Worm (Caenorhabditis elegans): ENCODE results near the gene C27D6.11.
A peak's percentile ranks its signal among the peaks of the same experiment; 100 is the strongest.

Gene C27D6.11

ce11 chrII:5200987-5201582 lies 40.1 kb upstream of the C27D6.11 start:
- peak; percentile 13 for TF ChIP-seq mep-1 (tag; optimal IDR thresholded peaks at IDR 0.05)
- TF ChIP-seq unc-120 (tag; optimal IDR thresholded peaks at IDR 0.05; ENCODE audit: poor library complexity, severe bottlenecking) = peak; percentile 58
- peak; percentile 10 for TF ChIP-seq unc-62 (GFP tag; optimal IDR thresholded peaks at IDR 0.05)
- no peak for TF ChIP-seq blmp-1 (tag; optimal IDR thresholded peaks at IDR 0.05)

- TF ChIP-seq ztf-11 (tag; optimal IDR thresholded peaks at IDR 0.05) (no peak), unc-62 (GFP tag; optimal IDR thresholded peaks at IDR 0.05) (no peak), mep-1 (tag; optimal IDR thresholded peaks at IDR 0.05) (no peak), ces-1 (GFP tag; optimal IDR thresholded peaks at IDR 0.05) (no peak), ceh-43 (GFP tag; optimal IDR thresholded peaks at IDR 0.05) (no peak), ceh-39 (tag; optimal IDR thresholded peaks at IDR 0.05) (no peak), tbx-8 (GFP tag; optimal IDR thresholded peaks at IDR 0.05) (no peak), hlh-1 (tag; optimal IDR thresholded peaks at IDR 0.05) (no peak), unc-39 (tag; optimal IDR thresholded peaks at IDR 0.05) (no peak), nhr-28 (tag; optimal IDR thresholded peaks at IDR 0.05) (no peak), lin-13 (tag; optimal IDR thresholded peaks at IDR 0.05) (no peak)
These were observed 38.5 kb upstream of the C27D6.11 start, which contains the start of gene msp-50 for ce11 chrII:5199497-5199896. msp-50 (plus strand) TSS chrII:5199797.

ce11 chrII:5195504-5195903 lies 34.5 kb upstream of the C27D6.11 start, which contains the start of gene C34F11.5:
C34F11.5 (plus strand) TSS chrII:5195804.
- TF ChIP-seq nhr-12 (tag; optimal IDR thresholded peaks at IDR 0.05) = no peak
- no peak for TF ChIP-seq cnd-1 (tag; optimal IDR thresholded peaks at IDR 0.05)
- TF ChIP-seq lin-32 (GFP tag; optimal IDR thresholded peaks at IDR 0.05) = no peak
- no peak for TF ChIP-seq hlh-1 (tag; optimal IDR thresholded peaks at IDR 0.05)
- TF ChIP-seq tbx-8 (GFP tag; optimal IDR thresholded peaks at IDR 0.05) = no peak
- no peak for TF ChIP-seq ham-2 (GFP tag; optimal IDR thresholded peaks at IDR 0.05)
- TF ChIP-seq nhr-2 (tag; optimal IDR thresholded peaks at IDR 0.05) = no peak
- TF ChIP-seq mls-2 (tag; optimal IDR thresholded peaks at IDR 0.05) = no peak
- no peak for TF ChIP-seq ces-1 (GFP tag; optimal IDR thresholded peaks at IDR 0.05)
- TF ChIP-seq lsy-2 (tag; optimal IDR thresholded peaks at IDR 0.05) = no peak
- TF ChIP-seq elt-3 (tag; optimal IDR thresholded peaks at IDR 0.05) = no peak
- TF ChIP-seq nhr-76 (tag; optimal IDR thresholded peaks at IDR 0.05) = no peak
- no peak for TF ChIP-seq blmp-1 (tag; optimal IDR thresholded peaks at IDR 0.05)
- no peak for TF ChIP-seq pha-4 (tag; optimal IDR thresholded peaks at IDR 0.05)
- TF ChIP-seq mep-1 (tag; optimal IDR thresholded peaks at IDR 0.05) = no peak
- no peak for TF ChIP-seq snpc-4 (tag; optimal IDR thresholded peaks at IDR 0.05)
- no peak for TF ChIP-seq ztf-11 (tag; optimal IDR thresholded peaks at IDR 0.05)
- no peak for TF ChIP-seq nhr-28 (tag; optimal IDR thresholded peaks at IDR 0.05)
- TF ChIP-seq ceh-39 (tag; optimal IDR thresholded peaks at IDR 0.05) = no peak
- no peak for TF ChIP-seq mab-5 (tag; optimal IDR thresholded peaks at IDR 0.05)

- no peak for TF ChIP-seq mls-2 (tag; optimal IDR thresholded peaks at IDR 0.05)
- TF ChIP-seq nhr-28 (tag; optimal IDR thresholded peaks at IDR 0.05) = no peak
- TF ChIP-seq unc-39 (tag; optimal IDR thresholded peaks at IDR 0.05) = no peak
- no peak for TF ChIP-seq sem-2 (GFP tag; optimal IDR thresholded peaks at IDR 0.05)
- no peak for TF ChIP-seq blmp-1 (tag; optimal IDR thresholded peaks at IDR 0.05)
- TF ChIP-seq nhr-237 (tag; optimal IDR thresholded peaks at IDR 0.05) = no peak
- no peak for TF ChIP-seq elt-1 (tag; optimal IDR thresholded peaks at IDR 0.05; ENCODE audit: borderline replicate concordance, insufficient read depth)
- TF ChIP-seq nhr-2 (tag; optimal IDR thresholded peaks at IDR 0.05) = no peak
- TF ChIP-seq elt-3 (tag; optimal IDR thresholded peaks at IDR 0.05) = no peak
- TF ChIP-seq flh-1 (GFP tag; optimal IDR thresholded peaks at IDR 0.05) = no peak
- TF ChIP-seq ceh-43 (GFP tag; optimal IDR thresholded peaks at IDR 0.05) = no peak
- TF ChIP-seq mep-1 (tag; optimal IDR thresholded peaks at IDR 0.05) = no peak
- TF ChIP-seq nhr-12 (tag; optimal IDR thresholded peaks at IDR 0.05) = no peak
- TF ChIP-seq drap-1 (GFP tag; optimal IDR thresholded peaks at IDR 0.05) = no peak
- TF ChIP-seq sptf-1 (tag; optimal IDR thresholded peaks at IDR 0.05) = no peak
- TF ChIP-seq unc-62 (GFP tag; optimal IDR thresholded peaks at IDR 0.05) = no peak
- no peak for TF ChIP-seq ceh-39 (tag; optimal IDR thresholded peaks at IDR 0.05)
These were observed 33.1 kb upstream of the C27D6.11 start, which contains the start of gene msp-49 for ce11 chrII:5194066-5194465. msp-49 (plus strand) TSS chrII:5194366.

- TF ChIP-seq unc-39 (tag; optimal IDR thresholded peaks at IDR 0.05) = no peak
- TF ChIP-seq mep-1 (tag; optimal IDR thresholded peaks at IDR 0.05) = no peak
- TF ChIP-seq unc-120 (tag; optimal IDR thresholded peaks at IDR 0.05; ENCODE audit: poor library complexity, severe bottlenecking) = no peak
- TF ChIP-seq nhr-237 (tag; optimal IDR thresholded peaks at IDR 0.05) = no peak
- TF ChIP-seq blmp-1 (tag; optimal IDR thresholded peaks at IDR 0.05) = no peak
- TF ChIP-seq lin-13 (tag; optimal IDR thresholded peaks at IDR 0.05) = no peak
- no peak for TF ChIP-seq snpc-4 (tag; optimal IDR thresholded peaks at IDR 0.05)
- TF ChIP-seq bed-3 (GFP tag; optimal IDR thresholded peaks at IDR 0.05) = no peak
- TF ChIP-seq nhr-28 (tag; optimal IDR thresholded peaks at IDR 0.05) = no peak
- no peak for TF ChIP-seq ceh-83 (GFP tag; optimal IDR thresholded peaks at IDR 0.05)
- TF ChIP-seq mab-5 (tag; optimal IDR thresholded peaks at IDR 0.05) = no peak
- TF ChIP-seq tbx-8 (GFP tag; optimal IDR thresholded peaks at IDR 0.05) = no peak
- no peak for TF ChIP-seq M03D4.4 (tag; optimal IDR thresholded peaks at IDR 0.05)
- TF ChIP-seq cnd-1 (tag; optimal IDR thresholded peaks at IDR 0.05) = no peak
- no peak for TF ChIP-seq elt-3 (tag; optimal IDR thresholded peaks at IDR 0.05)
These were observed 30.8 kb upstream of the C27D6.11 start for ce11 chrII:5191766-5192165.

Data from whole organism, mixed stage, embryonic.